Fruit fly (Drosophila melanogaster): ENCODE measurements around the gene CG32700.

CG32700 gene

DNA sequence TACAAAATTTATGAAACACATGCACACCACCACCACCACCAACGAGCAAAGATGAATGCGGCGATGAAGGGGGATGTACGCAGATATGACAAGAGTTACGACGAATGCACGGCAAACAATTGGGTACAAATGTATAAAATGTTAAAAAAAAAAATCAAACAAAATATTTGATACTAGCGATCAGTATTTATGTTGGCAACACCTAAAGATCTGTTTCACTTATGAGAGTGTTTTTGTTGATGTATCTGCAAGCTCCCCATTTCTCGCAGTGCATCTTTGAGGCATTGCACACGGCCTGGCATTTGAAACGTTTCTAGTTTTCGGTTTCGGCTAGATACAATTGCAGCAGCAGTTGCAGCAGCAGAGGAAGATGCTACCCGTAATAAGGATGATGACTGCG lies 63.8 kb downstream of the CG32700 start:
- peak in 1 of 2 experiments; percentile 72 for TF ChIP-seq foxo (GFP tag; optimal IDR thresholded peaks at IDR 0.05)
- TF ChIP-seq OdsH (GFP tag; optimal IDR thresholded peaks at IDR 0.05), result peak; percentile 28
- no peak for TF ChIP-seq Hr83 (GFP tag; optimal IDR thresholded peaks at IDR 0.05; ENCODE audit: poor library complexity, severe bottlenecking)
- no peak for TF ChIP-seq tai (GFP tag; optimal IDR thresholded peaks at IDR 0.05)
- no peak for TF ChIP-seq dsf (GFP tag; optimal IDR thresholded peaks at IDR 0.05; ENCODE audit: borderline replicate concordance)
- no peak for TF ChIP-seq woc (GFP tag; optimal IDR thresholded peaks at IDR 0.05)
- peak; percentile 54 for TF ChIP-seq rgr (GFP tag; optimal IDR thresholded peaks at IDR 0.05)
- no peak for TF ChIP-seq GATAd (GFP tag; optimal IDR thresholded peaks at IDR 0.05)
- peak; percentile 55 for TF ChIP-seq ey (GFP tag; optimal IDR thresholded peaks at IDR 0.05)
- peak; percentile 51 for TF ChIP-seq fru (GFP tag; optimal IDR thresholded peaks at IDR 0.05)
- peak; percentile 66 for TF ChIP-seq sv (GFP tag; optimal IDR thresholded peaks at IDR 0.05)
- TF ChIP-seq brk (GFP tag; optimal IDR thresholded peaks at IDR 0.05), result no peak
- peak; percentile 10 for TF ChIP-seq br (GFP tag; optimal IDR thresholded peaks at IDR 0.05)
- TF ChIP-seq Mio (GFP tag; optimal IDR thresholded peaks at IDR 0.05), result no peak
- no peak for TF ChIP-seq Dif (GFP tag; optimal IDR thresholded peaks at IDR 0.05; ENCODE audit: partially characterized antibody)
- TF ChIP-seq HLH106 (tag; optimal IDR thresholded peaks at IDR 0.05), result peak; percentile 17
- no peak for TF ChIP-seq sage (GFP tag; optimal IDR thresholded peaks at IDR 0.05)
- TF ChIP-seq lola (GFP tag; optimal IDR thresholded peaks at IDR 0.05), result no peak
- no peak for TF ChIP-seq CG9705 (GFP tag; optimal IDR thresholded peaks at IDR 0.05)
- no peak for TF ChIP-seq Jra (GFP tag; optimal IDR thresholded peaks at IDR 0.05)
- no peak for TF ChIP-seq dl (GFP tag; optimal IDR thresholded peaks at IDR 0.05; ENCODE audit: insufficient read depth in 1 of 2, partially characterized antibody in 2 of 2)
- TF ChIP-seq N (GFP tag; optimal IDR thresholded peaks at IDR 0.05), result no peak
- no peak for TF ChIP-seq pan (optimal IDR thresholded peaks at IDR 0.05)
- TF ChIP-seq Abd-B (GFP tag; optimal IDR thresholded peaks at IDR 0.05), result no peak
- TF ChIP-seq Hnf4 (GFP tag; optimal IDR thresholded peaks at IDR 0.05), result peak; percentile 44
- no peak for TF ChIP-seq Rel (GFP tag; optimal IDR thresholded peaks at IDR 0.05)
- TF ChIP-seq Rel (tag; optimal IDR thresholded peaks at IDR 0.05), result no peak
- no peak for TF ChIP-seq CG32264 (GFP tag; optimal IDR thresholded peaks at IDR 0.05)
- TF ChIP-seq h (GFP tag; optimal IDR thresholded peaks at IDR 0.05), result peak; percentile 70
- TF ChIP-seq Myc (optimal IDR thresholded peaks at IDR 0.05), result no peak
- no peak for TF ChIP-seq CrebA (GFP tag; optimal IDR thresholded peaks at IDR 0.05; ENCODE audit: borderline replicate concordance)
- TF ChIP-seq Sp1 (GFP tag; optimal IDR thresholded peaks at IDR 0.05), result peak; percentile 53
- TF ChIP-seq Vsx2 (GFP tag; optimal IDR thresholded peaks at IDR 0.05; ENCODE audit: partially characterized antibody), result no peak
- no peak for TF ChIP-seq jim (GFP tag; optimal IDR thresholded peaks at IDR 0.05)
- TF ChIP-seq Dfd (GFP tag; optimal IDR thresholded peaks at IDR 0.05), result no peak
- peak; percentile 45 for TF ChIP-seq dmrt93B (GFP tag; optimal IDR thresholded peaks at IDR 0.05)
- TF ChIP-seq Hr78 (GFP tag; optimal IDR thresholded peaks at IDR 0.05), result no peak
- TF ChIP-seq usp (GFP tag; optimal IDR thresholded peaks at IDR 0.05), result no peak
- TF ChIP-seq psq (GFP tag; optimal IDR thresholded peaks at IDR 0.05), result peak; percentile 4

- peak; percentile 31 for TF ChIP-seq psq (GFP tag; optimal IDR thresholded peaks at IDR 0.05)
- peak; percentile 1 for TF ChIP-seq OdsH (GFP tag; optimal IDR thresholded peaks at IDR 0.05)
- TF ChIP-seq Rel (GFP tag; optimal IDR thresholded peaks at IDR 0.05), result no peak
- no peak for TF ChIP-seq Rel (tag; optimal IDR thresholded peaks at IDR 0.05)
- TF ChIP-seq fru (GFP tag; optimal IDR thresholded peaks at IDR 0.05), result peak; percentile 27
- TF ChIP-seq HLH106 (tag; optimal IDR thresholded peaks at IDR 0.05), result peak; percentile 50
- TF ChIP-seq foxo (GFP tag; optimal IDR thresholded peaks at IDR 0.05), result peak in 1 of 2 experiments; percentile 43
- TF ChIP-seq Vsx2 (GFP tag; optimal IDR thresholded peaks at IDR 0.05; ENCODE audit: partially characterized antibody), result no peak
- no peak for TF ChIP-seq N (GFP tag; optimal IDR thresholded peaks at IDR 0.05)
- no peak for TF ChIP-seq dmrt93B (GFP tag; optimal IDR thresholded peaks at IDR 0.05)
- TF ChIP-seq pan (optimal IDR thresholded peaks at IDR 0.05), result no peak
- TF ChIP-seq Sp1 (GFP tag; optimal IDR thresholded peaks at IDR 0.05), result peak; percentile 46
- no peak for TF ChIP-seq Dfd (GFP tag; optimal IDR thresholded peaks at IDR 0.05)
- peak; percentile 18 for TF ChIP-seq rgr (GFP tag; optimal IDR thresholded peaks at IDR 0.05)
- TF ChIP-seq Hnf4 (GFP tag; optimal IDR thresholded peaks at IDR 0.05), result no peak
These were observed 64.7 kb downstream of the CG32700 start for dm6 chrX:9485899-9486298.
